Fruit fly (Drosophila melanogaster): ENCODE measurements around the gene CG2871.

DNA sequence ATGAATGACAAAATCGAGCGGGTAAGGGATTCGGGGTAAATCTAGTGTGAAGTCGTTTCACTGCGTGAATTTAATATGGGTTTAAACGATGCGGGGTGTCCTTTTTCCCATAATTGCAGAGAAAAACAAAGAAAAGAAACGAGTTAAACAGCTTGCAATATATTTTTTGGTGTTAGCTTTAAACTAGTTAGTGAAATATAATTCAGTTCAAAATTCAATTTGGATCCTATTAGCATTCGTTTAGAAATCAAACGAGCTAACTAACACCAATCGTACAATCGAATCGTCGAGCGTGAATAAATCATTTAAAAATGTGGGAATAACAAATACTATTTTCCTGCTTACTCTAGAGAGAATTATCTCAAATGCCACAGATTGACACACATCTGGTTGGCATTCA is 6.6 kb upstream of the CG2871 start, which contains the start of gene CG6978:
- TF ChIP-seq Med (GFP tag) (no peak), ac (GFP tag; optimal IDR thresholded peaks at IDR 0.05) (no peak), CG18262 (tag; optimal IDR thresholded peaks at IDR 0.05) (no peak), CG43689 (GFP tag; IDR thresholded peaks at IDR 0.05) (no peak), NK7.1 (GFP tag; optimal IDR thresholded peaks at IDR 0.05) (no peak), Atf-2 (GFP tag; optimal IDR thresholded peaks at IDR 0.05) (no peak), CG10321 (GFP tag; IDR thresholded peaks at IDR 0.05) (no peak), CG16813 (GFP tag; IDR thresholded peaks at IDR 0.05; ENCODE audit: partially characterized antibody) (no peak)
